Fruit fly (Drosophila melanogaster) whole organism, embryonic: ENCODE results near the gene His3.3A.
A peak's percentile ranks its signal among the peaks of the same experiment; 100 is the strongest.

Experiments
- CG10431 ChIP-seq: fragments of 200-800 bp; sonication (Bioruptor generic); optimal IDR thresholded peaks from 3 replicates; lab custom pipeline; 2018; ENCODE audit warnings: missing biosample characterization, mild to moderate bottlenecking, missing genetic modification characterization
- CG12104 ChIP-seq: fragments of 200-800 bp; sonication (Bioruptor generic); optimal IDR thresholded peaks from 3 replicates; lab custom pipeline; 2016; ENCODE audit warnings: missing biosample characterization, missing genetic modification characterization
- CG12155 ChIP-seq: fragments of 200-800 bp; sonication (Bioruptor generic); optimal IDR thresholded peaks from 3 replicates; lab custom pipeline; 2016; ENCODE audit warnings: missing biosample characterization, missing genetic modification characterization
- CG12659 ChIP-seq: fragments of 200-800 bp; sonication (Bioruptor generic); optimal IDR thresholded peaks from 3 replicates; lab custom pipeline; 2017; ENCODE audit warnings: mild to moderate bottlenecking, missing biosample characterization, missing genetic modification reagents, missing genetic modification characterization
- CG15073 ChIP-seq: fragments of 200-800 bp; sonication (Bioruptor generic); optimal IDR thresholded peaks from 2 replicates; lab custom pipeline; 2016; ENCODE audit warnings: missing biosample characterization, missing genetic modification characterization
- CG1529 ChIP-seq: fragments of 200-800 bp; sonication (Bioruptor generic); optimal IDR thresholded peaks from 3 replicates; lab custom pipeline; 2018; ENCODE audit warnings: missing biosample characterization, missing genetic modification characterization
- CG17612 ChIP-seq: fragments of 200-800 bp; sonication (Bioruptor generic); IDR thresholded peaks from 2 replicates; pipeline ENCODE4 v1.3.6; 2022; ENCODE audit warnings: missing biosample characterization, missing genetic modification characterization
- CG18011 ChIP-seq: fragments of 200-800 bp; sonication (Bioruptor generic); optimal IDR thresholded peaks from 2 replicates; lab custom pipeline; 2017; ENCODE audit warnings: missing biosample characterization, missing genetic modification characterization, mild to moderate bottlenecking, moderate library complexity, missing genotype
- CG18476 ChIP-seq: fragments of 200-800 bp; sonication (Bioruptor generic); optimal IDR thresholded peaks from 2 replicates; lab custom pipeline; 2016; ENCODE audit warnings: missing biosample characterization, mild to moderate bottlenecking, missing genetic modification characterization
- CG2875 ChIP-seq: fragments of 200-800 bp; sonication (Bioruptor generic); optimal IDR thresholded peaks from 2 replicates; lab custom pipeline; 2017; ENCODE audit warnings: missing biosample characterization, mild to moderate bottlenecking, missing genetic modification characterization, missing genetic modification reagents
- CG30431 ChIP-seq: fragments of 200-800 bp; sonication (Bioruptor generic); optimal IDR thresholded peaks from 2 replicates; lab custom pipeline; 2017; ENCODE audit warnings: missing biosample characterization, missing genetic modification characterization
- CG34376 ChIP-seq: fragments of 200-800 bp; sonication (Bioruptor generic); optimal IDR thresholded peaks from 2 replicates; lab custom pipeline; 2018; ENCODE audit warnings: missing biosample characterization, mild to moderate bottlenecking, missing genetic modification characterization
- CG4404 ChIP-seq: fragments of 200-800 bp; sonication (Bioruptor generic); IDR thresholded peaks from 2 replicates; pipeline ENCODE4 v1.3.6; 2022; ENCODE audit warnings: missing biosample characterization, missing genetic modification characterization
- CG4730 ChIP-seq: fragments of 200-800 bp; sonication (Bioruptor generic); IDR thresholded peaks from 2 replicates; pipeline ENCODE4 v1.3.6; 2022; ENCODE audit warnings: missing biosample characterization, missing genetic modification characterization
- CG6254 ChIP-seq: fragments of 200-800 bp; sonication (Bioruptor generic); optimal IDR thresholded peaks from 3 replicates; lab custom pipeline; 2017; ENCODE audit warnings: mild to moderate bottlenecking, missing biosample characterization, missing genetic modification reagents, missing genetic modification characterization
- CG9797 ChIP-seq: fragments of 200-800 bp; sonication (Bioruptor generic); optimal IDR thresholded peaks from 3 replicates; lab custom pipeline; 2018; ENCODE audit warnings: missing biosample characterization, mild to moderate bottlenecking, missing genetic modification characterization
- CG9876 ChIP-seq: fragments of 200-800 bp; sonication (Bioruptor generic); optimal IDR thresholded peaks from 2 replicates; lab custom pipeline; 2016; ENCODE audit warnings: missing biosample characterization, missing genetic modification characterization
- CkIIα-i1 ChIP-seq: fragments of 200-800 bp; sonication (Bioruptor generic); IDR thresholded peaks from 2 replicates; pipeline ENCODE4 v1.3.6; 2022; ENCODE audit warnings: missing biosample characterization, missing genetic modification characterization
- CoRest ChIP-seq: fragments of 200-800 bp; sonication (Bioruptor generic); optimal IDR thresholded peaks from 3 replicates; lab custom pipeline; 2018; ENCODE audit warnings: missing biosample characterization, mild to moderate bottlenecking, missing genetic modification characterization, moderate library complexity
- Dad ChIP-seq: fragments of 200-800 bp; sonication (Bioruptor generic); optimal IDR thresholded peaks from 3 replicates; lab custom pipeline; 2016; ENCODE audit warnings: missing biosample characterization, missing genetic modification characterization
- Dp ChIP-seq: fragments of 200-800 bp; sonication (Bioruptor generic); optimal IDR thresholded peaks from 2 replicates; lab custom pipeline; 2018; ENCODE audit warnings: missing biosample characterization, mild to moderate bottlenecking, missing genetic modification characterization, moderate library complexity
- ERR ChIP-seq: fragments of 200-800 bp; sonication (Bioruptor generic); optimal IDR thresholded peaks from 2 replicates; lab custom pipeline; 2016; ENCODE audit warnings: missing biosample characterization, missing genetic modification characterization
- Hand ChIP-seq: fragments of 200-800 bp; sonication (Bioruptor generic); optimal IDR thresholded peaks from 2 replicates; lab custom pipeline; 2017; ENCODE audit warnings: mild to moderate bottlenecking, missing biosample characterization, missing genetic modification reagents, missing genetic modification characterization
- Hr78 ChIP-seq, 2 experiments: fragments of 200-800 bp in 1 of 2; fragments of >200 bp in 1 of 2; sonication (Bioruptor generic) in 1 of 2; optimal IDR thresholded peaks; 2 replicates each; lab custom pipeline; 2017 to 2019; ENCODE audit warnings: missing biosample characterization in 2 of 2, missing genetic modification characterization in 2 of 2, mild to moderate bottlenecking in 1 of 2, moderate library complexity in 1 of 2
- Mrtf ChIP-seq: fragments of 200-800 bp; sonication (Bioruptor generic); IDR thresholded peaks from 3 replicates; pipeline ENCODE4 v1.3.6; 2022; ENCODE audit warnings: missing biosample characterization, missing genetic modification characterization
- NC2β ChIP-seq: fragments of 200-800 bp; sonication (Bioruptor generic); optimal IDR thresholded peaks from 2 replicates; lab custom pipeline; 2016; ENCODE audit warnings: missing biosample characterization, missing genetic modification characterization
- Nf-YC ChIP-seq: fragments of 200-800 bp; optimal IDR thresholded peaks from 3 replicates; lab custom pipeline; 2019; ENCODE audit warnings: missing biosample characterization, mild to moderate bottlenecking, missing genetic modification characterization, moderate library complexity
- Six4 ChIP-seq: fragments of 200-800 bp; sonication (Bioruptor generic); optimal IDR thresholded peaks from 2 replicates; lab custom pipeline; 2016; ENCODE audit warnings: missing biosample characterization, missing genetic modification characterization
- Stat92E ChIP-seq, 3 experiments: fragments of >200 bp in 2 of 3; fragments of 200-800 bp in 1 of 3; sonication (Bioruptor generic) in 1 of 3; optimal IDR thresholded peaks; 2 replicates each; lab custom pipeline; 2017 to 2019; ENCODE audit warnings: missing biosample characterization in 3 of 3, missing genetic modification characterization in 3 of 3, mild to moderate bottlenecking in 1 of 3, moderate library complexity in 1 of 3
- TFAM ChIP-seq: fragments of 200-800 bp; sonication (Bioruptor generic); optimal IDR thresholded peaks from 2 replicates; lab custom pipeline; 2017; ENCODE audit warnings: missing biosample characterization, missing genetic modification characterization, inconsistent platforms
- al ChIP-seq: fragments of 200-800 bp; sonication (Bioruptor generic); IDR thresholded peaks from 2 replicates; pipeline ENCODE4 v1.3.6; 2022; ENCODE audit warnings: missing biosample characterization, missing genetic modification characterization
- bcd ChIP-seq: fragments of 200-800 bp; sonication (Bioruptor generic); optimal IDR thresholded peaks from 2 replicates; lab custom pipeline; 2017; ENCODE audit warnings: missing biosample characterization, mild to moderate bottlenecking, missing genetic modification characterization
- btn ChIP-seq: fragments of 200-800 bp; sonication (Bioruptor generic); optimal IDR thresholded peaks from 2 replicates; lab custom pipeline; 2016; ENCODE audit warnings: missing biosample characterization, missing genetic modification characterization
- chinmo ChIP-seq: fragments of 200-800 bp; sonication (Bioruptor generic); IDR thresholded peaks from 4 replicates; pipeline ENCODE4 v1.3.6; 2022; ENCODE audit warnings: missing biosample characterization, missing genetic modification characterization; ENCODE audit not compliant: partially characterized antibody
- chn ChIP-seq: fragments of 200-800 bp; sonication (Bioruptor generic); optimal IDR thresholded peaks from 2 replicates; lab custom pipeline; 2016; ENCODE audit warnings: missing biosample characterization, missing genetic modification characterization
- dysf ChIP-seq: fragments of 200-800 bp; sonication (Bioruptor generic); IDR thresholded peaks from 3 replicates; pipeline ENCODE4 v1.3.6; 2022; ENCODE audit warnings: missing biosample characterization, missing genetic modification characterization
- esg ChIP-seq: fragments of 200-800 bp; sonication (Bioruptor generic); conservative IDR thresholded peaks from 2 replicates; pipeline ENCODE4 v1.3.6; 2022; ENCODE audit warnings: missing biosample characterization, missing genetic modification characterization
- fd96Cb ChIP-seq: fragments of 200-800 bp; sonication (Bioruptor generic); optimal IDR thresholded peaks from 2 replicates; lab custom pipeline; 2018; ENCODE audit warnings: missing biosample characterization, mild to moderate bottlenecking, missing genetic modification characterization, moderate library complexity
- gcm ChIP-seq: fragments of 200-800 bp; sonication (Bioruptor generic); optimal IDR thresholded peaks from 2 replicates; lab custom pipeline; 2019; ENCODE audit warnings: missing biosample characterization, mild to moderate bottlenecking, missing genetic modification characterization, moderate library complexity
- ind ChIP-seq: fragments of 200-800 bp; sonication (Bioruptor generic); optimal IDR thresholded peaks from 3 replicates; lab custom pipeline; 2016; ENCODE audit warnings: missing biosample characterization, missing genetic modification characterization
- mam ChIP-seq: fragments of 200-800 bp; sonication (Bioruptor generic); optimal IDR thresholded peaks from 3 replicates; lab custom pipeline; 2016; ENCODE audit warnings: missing biosample characterization, missing genetic modification characterization
- pan ChIP-seq, 4 experiments: fragments of >200 bp in 3 of 4; fragments of 200-800 bp in 1 of 4; sonication (Bioruptor generic) in 1 of 4; optimal IDR thresholded peaks in 3 of 4; IDR thresholded peaks in 1 of 4; 2 replicates each; pipeline versions ENCODE4 v1.3.6 to Lab custom; 2017 to 2022; ENCODE audit warnings: missing biosample characterization in 2 of 4, missing genetic modification characterization in 2 of 4, mixed read lengths in 1 of 4
- pum ChIP-seq: fragments of 200-800 bp; sonication (Bioruptor generic); optimal IDR thresholded peaks from 2 replicates; lab custom pipeline; 2016; ENCODE audit warnings: missing biosample characterization, missing genetic modification characterization
- sens ChIP-seq: fragments of 200-800 bp; sonication (Bioruptor generic); peaks from one replicate; lab custom pipeline; 2016; ENCODE audit warnings: missing biosample characterization, missing genetic modification characterization
- sr ChIP-seq: fragments of 200-800 bp; sonication (Bioruptor generic); IDR thresholded peaks from 3 replicates; pipeline ENCODE4 v1.3.6; 2022; ENCODE audit warnings: missing biosample characterization, missing genetic modification characterization
- sug ChIP-seq: fragments of 200-800 bp; optimal IDR thresholded peaks from 2 replicates; lab custom pipeline; 2019; ENCODE audit warnings: missing biosample characterization, mild to moderate bottlenecking, missing genetic modification characterization, moderate library complexity
- ttk ChIP-seq: fragments of 200-800 bp; sonication (Bioruptor generic); IDR thresholded peaks from 2 replicates; pipeline ENCODE4 v2.1.2; 2022; ENCODE audit warnings: missing biosample characterization, missing genetic modification characterization
- unc-4 ChIP-seq: fragments of 200-800 bp; sonication (Bioruptor generic); IDR thresholded peaks from 2 replicates; pipeline ENCODE4 v1.3.6; 2022; ENCODE audit warnings: missing biosample characterization, missing genetic modification characterization; ENCODE audit not compliant: partially characterized antibody

The His3.3A gene

DNA sequence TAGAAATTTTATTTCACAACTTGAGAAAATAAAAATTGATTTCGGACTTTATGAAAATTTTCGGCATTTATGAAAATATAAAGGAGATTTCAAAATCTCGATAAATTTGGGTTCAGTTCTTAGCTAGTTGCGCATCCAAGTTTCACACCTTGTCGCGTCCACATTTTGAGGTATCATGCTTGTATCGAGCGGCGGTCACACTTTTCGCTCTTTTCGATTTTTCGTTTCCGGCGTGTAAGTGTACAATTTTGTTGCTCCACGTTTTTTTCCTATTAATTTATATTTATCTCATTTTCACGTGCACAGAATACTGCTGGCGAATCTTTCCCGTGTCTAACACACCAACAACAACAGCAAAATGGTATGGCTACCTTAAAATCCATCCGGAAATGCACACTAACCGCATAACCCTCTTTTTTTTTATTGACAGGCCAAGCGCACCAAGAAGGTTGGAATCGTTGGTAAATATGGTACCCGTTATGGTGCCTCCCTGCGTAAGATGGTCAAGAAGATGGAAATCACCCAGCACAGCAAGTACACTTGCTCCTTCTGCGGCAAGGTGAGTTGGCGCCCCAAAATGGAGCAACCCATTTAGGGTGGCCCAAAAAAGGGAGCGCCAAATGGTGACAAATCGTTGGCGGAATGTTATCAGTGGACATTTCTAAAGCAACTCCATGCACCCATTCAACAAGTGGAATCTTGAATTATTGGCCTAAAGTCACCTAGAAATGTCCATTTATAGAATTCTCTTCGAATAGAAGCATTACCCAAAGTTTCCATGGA, 16.1 kb downstream of the His3.3A start, which contains the start of gene RpL37A (continued):
- TF ChIP-seq esg (GFP tag; lab: Robert Waterston, UW) = no peak
- TF ChIP-seq btn (GFP tag; lab: Kevin White, UChicago) = peak; percentile 66
- TF ChIP-seq Hr78 (GFP tag; optimal IDR thresholded peaks at IDR 0.05; lab: Kevin White, UChicago) = peak in 1 of 2 experiments; percentile 29
- TF ChIP-seq ttk (GFP tag; lab: Robert Waterston, UW) = peak; percentile 57
- peak; percentile 63 for TF ChIP-seq CG30431 (GFP tag; lab: Kevin White, UChicago)
- peak; percentile 87 for TF ChIP-seq CG12104 (GFP tag; lab: Kevin White, UChicago)
- peak; percentile 32; the same call in 1 of the 2 replicates for TF ChIP-seq unc-4 (GFP tag; lab: Robert Waterston, UW)
- no peak for TF ChIP-seq CG15073 (GFP tag; lab: Kevin White, UChicago)
- TF ChIP-seq CkIIα-i1 (GFP tag; lab: Robert Waterston, UW) = no peak
- no peak for TF ChIP-seq CG4404 (GFP tag; lab: Robert Waterston, UW)
- peak; percentile 73 for TF ChIP-seq Dad (GFP tag; lab: Kevin White, UChicago)
- TF ChIP-seq CG18476 (GFP tag; lab: Kevin White, UChicago) = peak; percentile 63
- TF ChIP-seq CG2875 = peak; percentile 85
- no peak; the same call in 1 of the 3 replicates for TF ChIP-seq sr (GFP tag; lab: Robert Waterston, UW)
- TF ChIP-seq NC2β = peak; percentile 94
- TF ChIP-seq pan (optimal IDR thresholded peaks at IDR 0.05; lab: Kevin White, UChicago) = no peak
- TF ChIP-seq pan (GFP tag; optimal IDR thresholded peaks at IDR 0.05 in 1 of 2, IDR thresholded peaks at IDR 0.05 in 1 of 2) = peak in 1 of 2 experiments; percentile 68
- peak; percentile 69 for TF ChIP-seq mam (GFP tag; lab: Kevin White, UChicago)
- TF ChIP-seq CG10431 = peak; percentile 85
- peak; percentile 30; the same call in 1 of the 3 replicates for TF ChIP-seq Mrtf
- peak; percentile 55 for TF ChIP-seq ERR (GFP tag; lab: Kevin White, UChicago)
- TF ChIP-seq CG4730 (GFP tag; lab: Robert Waterston, UW) = no peak
- peak; percentile 68 for TF ChIP-seq TFAM
- peak; percentile 63 for TF ChIP-seq CG12155 (GFP tag; lab: Kevin White, UChicago)
- TF ChIP-seq Six4 (GFP tag; lab: Kevin White, UChicago) = peak; percentile 61
- peak; percentile 46 for TF ChIP-seq pum (GFP tag; lab: Kevin White, UChicago)
- peak; percentile 97 for TF ChIP-seq sens (GFP tag; lab: Kevin White, UChicago)
- TF ChIP-seq Hand (GFP tag; lab: Kevin White, UChicago) = peak; percentile 24
- TF ChIP-seq chn = peak; percentile 38
- no peak for TF ChIP-seq al (GFP tag; lab: Robert Waterston, UW)
- peak in 1 of 3 experiments; percentile 63 for TF ChIP-seq Stat92E (GFP tag; optimal IDR thresholded peaks at IDR 0.05; lab: Kevin White, UChicago)
- peak; percentile 73 for TF ChIP-seq CG6254 (GFP tag; lab: Kevin White, UChicago)
- TF ChIP-seq chinmo (GFP tag; lab: Robert Waterston, UW) = peak; percentile 65; the same call in 1 of the 4 replicates
- peak; percentile 72 for TF ChIP-seq CG9876 (GFP tag; lab: Kevin White, UChicago)
- TF ChIP-seq bcd (GFP tag; lab: Kevin White, UChicago) = peak; percentile 90
- peak; percentile 68 for TF ChIP-seq CoRest
- peak; percentile 55; the same call in 1 of the 3 replicates for TF ChIP-seq dysf (GFP tag; lab: Robert Waterston, UW)
- peak; percentile 20 for TF ChIP-seq fd96Cb (tag; lab: Kevin White, UChicago)
- peak; percentile 96 for TF ChIP-seq CG34376
- no peak; the same call in 1 of the 2 replicates for TF ChIP-seq CG17612 (GFP tag; lab: Robert Waterston, UW)
- peak; percentile 39 for TF ChIP-seq CG1529 (GFP tag; lab: Kevin White, UChicago)
- TF ChIP-seq Nf-YC (tag; lab: Kevin White, UChicago) = peak; percentile 70
- TF ChIP-seq Dp (GFP tag; lab: Kevin White, UChicago) = peak; percentile 54
- TF ChIP-seq CG9797 (GFP tag; lab: Kevin White, UChicago) = peak; percentile 96
- TF ChIP-seq sug (tag; lab: Kevin White, UChicago) = peak; percentile 68
- peak; percentile 56 for TF ChIP-seq gcm
- peak; percentile 92 for TF ChIP-seq CG12659 (GFP tag; lab: Kevin White, UChicago)
- TF ChIP-seq ind (GFP tag; lab: Kevin White, UChicago) = peak; percentile 41
- TF ChIP-seq CG18011 (GFP tag; lab: Kevin White, UChicago) = peak; percentile 31
